Worm (Caenorhabditis elegans) whole organism, L1 larva: ENCODE data around the gene T16D1.1.

Experiments used
- aly-2 ChIP-seq: fragments of 150-350 bp; optimal IDR thresholded peaks from 2 replicates; lab custom pipeline; 2014; ENCODE audit warnings: missing biosample characterization, missing genetic modification characterization
- isw-1 ChIP-seq: fragments of 200-800 bp; sonication (Bioruptor generic); IDR thresholded peaks from 2 replicates; pipeline ENCODE4 v1.3.6; 2022; ENCODE audit warnings: missing genetic modification characterization, missing compliant biosample characterization
- mef-2 ChIP-seq: fragments of 150-350 bp; optimal IDR thresholded peaks from 2 replicates; lab custom pipeline; 2014; ENCODE audit warnings: missing biosample characterization, missing genetic modification characterization
- pqm-1 ChIP-seq: sonication (generic microtip); optimal IDR thresholded peaks from 3 replicates; lab custom pipeline; 2017; ENCODE audit warnings: missing biosample characterization, missing genetic modification characterization

ce11 chrII:5209122-5209521 is 32.3 kb downstream of the T16D1.1 start:
- TF ChIP-seq pqm-1 (tag; lab: Kevin White, UChicago) (no peak), isw-1 (GFP tag; lab: Robert Waterston, UW) (no peak), mef-2 (no peak), aly-2 (tag; lab: Kevin White, UChicago) (no peak)
